Worm (Caenorhabditis elegans) whole organism, early embryonic: ENCODE measurements around the gene ZK1240.8.

Source experiments
- B0310.2 ChIP-seq: sonication (generic microtip); optimal IDR thresholded peaks from 2 replicates; lab custom pipeline; 2016; ENCODE audit warnings: mild to moderate bottlenecking, missing genetic modification characterization, missing compliant biosample characterization
- aly-1 ChIP-seq: sonication (generic microtip); optimal IDR thresholded peaks from 2 replicates; lab custom pipeline; 2016; ENCODE audit warnings: missing genetic modification characterization, missing compliant biosample characterization
- ama-1 ChIP-seq: fragments of 150-350 bp; optimal IDR thresholded peaks from 2 replicates; lab custom pipeline; 2014
- ceh-13 ChIP-seq: fragments of 200-800 bp; sonication (Bioruptor generic); optimal IDR thresholded peaks from 2 replicates; lab custom pipeline; 2018; ENCODE audit warnings: mild to moderate bottlenecking, missing genetic modification characterization, missing compliant biosample characterization
- ceh-36 ChIP-seq: sonication (generic microtip); optimal IDR thresholded peaks from 2 replicates; lab custom pipeline; 2016; ENCODE audit warnings: missing genetic modification characterization, inconsistent platforms, missing compliant biosample characterization
- ets-7 ChIP-seq: sonication (generic microtip); optimal IDR thresholded peaks from 2 replicates; lab custom pipeline; 2016; ENCODE audit warnings: missing genotype, missing genetic modification characterization, missing compliant biosample characterization
- flt-1 ChIP-seq: fragments of 200-800 bp; sonication (Bioruptor generic); IDR thresholded peaks from 2 replicates; pipeline ENCODE4 v1.3.6; 2022; ENCODE audit warnings: missing genetic modification characterization, missing compliant biosample characterization
- hmbx-1 ChIP-seq: sonication (generic microtip); optimal IDR thresholded peaks from 2 replicates; lab custom pipeline; 2016; ENCODE audit warnings: mild to moderate bottlenecking, missing genetic modification characterization, missing compliant biosample characterization
- hnd-1 ChIP-seq: sonication (generic microtip); optimal IDR thresholded peaks from 2 replicates; lab custom pipeline; 2016; ENCODE audit warnings: missing genetic modification characterization, missing compliant biosample characterization
- pes-1 ChIP-seq: fragments of 200-800 bp; sonication (Bioruptor generic); IDR thresholded peaks from 2 replicates; pipeline ENCODE4 v1.3.6; 2022; ENCODE audit warnings: missing genetic modification reagents, missing genetic modification characterization, missing compliant biosample characterization
- scrt-1 ChIP-seq: fragments of 200-800 bp; sonication (Bioruptor generic); IDR thresholded peaks from 2 replicates; pipeline ENCODE4 v1.3.6; 2022; ENCODE audit warnings: missing genetic modification characterization, missing compliant biosample characterization
- tbx-11 ChIP-seq: fragments of 200-800 bp; sonication (Bioruptor generic); IDR thresholded peaks from 2 replicates; pipeline ENCODE4 v1.3.6; 2022; ENCODE audit warnings: missing genetic modification characterization, missing compliant biosample characterization
- tbx-37 ChIP-seq: fragments of 200-800 bp; sonication (Bioruptor generic); conservative IDR thresholded peaks from 2 replicates; pipeline ENCODE4 v1.3.6; 2022; ENCODE audit warnings: missing genetic modification reagents, missing genetic modification characterization, missing compliant biosample characterization

- TF ChIP-seq ceh-13 (GFP tag; lab: Kevin White, UChicago) (no peak), tbx-37 (GFP tag; lab: Robert Waterston, UW) (no peak), ama-1 (lab: Kevin White, UChicago) (no peak), ets-7 (tag; lab: Kevin White, UChicago) (no peak), hnd-1 (no peak), flt-1 (no peak), scrt-1 (no peak), ceh-36 (tag; lab: Kevin White, UChicago) (no peak), B0310.2 (tag; lab: Kevin White, UChicago) (no peak), hmbx-1 (tag; lab: Kevin White, UChicago) (no peak), pes-1 (GFP tag; lab: Robert Waterston, UW) (no peak), tbx-11 (GFP tag; lab: Robert Waterston, UW) (no peak), aly-1 (tag; lab: Kevin White, UChicago) (no peak)
These were observed 36.3 kb downstream of the ZK1240.8 start for ce11 chrII:2292549-2292948.
